Worm (Caenorhabditis elegans) whole organism, midembryonic: ENCODE measurements around the gene ZK354.6.

Experiments used
- cog-1 ChIP-seq: sonication (generic microtip); optimal IDR thresholded peaks from 2 replicates; lab custom pipeline; 2016; ENCODE audit warnings: missing genetic modification characterization, missing compliant biosample characterization
- flt-1 ChIP-seq: fragments of 200-800 bp; sonication (Bioruptor generic); IDR thresholded peaks from 2 replicates; pipeline ENCODE4 v1.3.6; 2022; ENCODE audit warnings: missing genetic modification characterization, missing compliant biosample characterization
- klf-2 ChIP-seq: fragments of 200-800 bp; sonication (Bioruptor generic); conservative IDR thresholded peaks from 2 replicates; pipeline ENCODE4 v1.3.6; 2022; ENCODE audit warnings: missing genetic modification reagents, missing genetic modification characterization, missing compliant biosample characterization
- ztf-23 ChIP-seq: fragments of 200-800 bp; sonication (Bioruptor generic); IDR thresholded peaks from 2 replicates; pipeline ENCODE4 v1.3.6; 2022; ENCODE audit warnings: missing genetic modification reagents, missing genetic modification characterization, missing compliant biosample characterization
- ztf-29 ChIP-seq: fragments of 200-800 bp; sonication (Bioruptor generic); IDR thresholded peaks from 2 replicates; pipeline ENCODE4 v1.3.6; 2022; ENCODE audit warnings: missing genetic modification reagents, missing genetic modification characterization, missing compliant biosample characterization

- TF ChIP-seq ztf-23 (GFP tag; lab: Robert Waterston, UW) (no peak), ztf-29 (GFP tag; lab: Robert Waterston, UW) (no peak), flt-1 (GFP tag; lab: Robert Waterston, UW) (no peak), klf-2 (no peak), cog-1 (tag; lab: Kevin White, UChicago) (no peak)
Observed at ce11 chrIV:5303030-5303429, 5.7 kb upstream of the ZK354.6 start, which contains the start of gene ZK354.7.
